Fruit fly (Drosophila melanogaster) S2 (cell line): Measurements from ENCODE around the gene Ugt37A1.

Experiments used
- CG8478 ChIP-seq: fragments of >200 bp; optimal IDR thresholded peaks from 2 replicates; lab custom pipeline; 2018
- CTCF ChIP-seq, 2 experiments: fragments of >200 bp; optimal IDR thresholded peaks; 2 replicates each; lab custom pipeline; 2018

dm6 chr2L:20341211-20341998, 32.5 kb downstream of the Ugt37A1 start:
- TF ChIP-seq CG8478 (lab: Kevin White, UChicago) (no peak), CTCF (optimal IDR thresholded peaks at IDR 0.05; lab: Kevin White, UChicago) (no peak)
